Worm (Caenorhabditis elegans) whole organism, mixed stage, embryonic: ENCODE data around the gene F12A10.6.

Source experiments
- M03D4.4 ChIP-seq: sonication (generic microtip); optimal IDR thresholded peaks from 2 replicates; lab custom pipeline; 2017; ENCODE audit warnings: mild to moderate bottlenecking, missing genetic modification characterization, missing compliant biosample characterization
- bed-3 ChIP-seq: fragments of 200-800 bp; sonication (Bioruptor generic); optimal IDR thresholded peaks from 3 replicates; lab custom pipeline; 2018; ENCODE audit warnings: mild to moderate bottlenecking, missing genetic modification characterization, moderate library complexity, missing compliant biosample characterization
- blmp-1 ChIP-seq: fragments of 150-350 bp; optimal IDR thresholded peaks from 2 replicates; lab custom pipeline; 2014; ENCODE audit warnings: missing biosample characterization, missing genetic modification characterization
- ceh-39 ChIP-seq: fragments of 150-350 bp; optimal IDR thresholded peaks from 2 replicates; lab custom pipeline; 2014; ENCODE audit warnings: missing biosample characterization, missing genetic modification characterization
- ceh-43 ChIP-seq: fragments of 200-800 bp; sonication (Bioruptor generic); optimal IDR thresholded peaks from 2 replicates; lab custom pipeline; 2018; ENCODE audit warnings: mild to moderate bottlenecking, missing genetic modification characterization, moderate library complexity, missing compliant biosample characterization
- ces-1 ChIP-seq: fragments of 150-350 bp; optimal IDR thresholded peaks from 2 replicates; lab custom pipeline; 2014; ENCODE audit warnings: missing biosample characterization, missing genetic modification reagents, missing genetic modification characterization
- cnd-1 ChIP-seq: fragments of 200-800 bp; sonication (Bioruptor generic); optimal IDR thresholded peaks from 2 replicates; lab custom pipeline; 2018; ENCODE audit warnings: mild to moderate bottlenecking, missing genetic modification characterization, missing compliant biosample characterization
- drap-1 ChIP-seq: fragments of 200-800 bp; sonication (Bioruptor generic); optimal IDR thresholded peaks from 3 replicates; lab custom pipeline; 2018; ENCODE audit warnings: mild to moderate bottlenecking, missing genetic modification characterization, missing compliant biosample characterization
- elt-1 ChIP-seq: sonication (generic microtip); optimal IDR thresholded peaks from 2 replicates; lab custom pipeline; 2017; ENCODE audit warnings: missing genetic modification characterization, mild to moderate bottlenecking, missing compliant biosample characterization, antibody characterized with exemption, moderate library complexity, borderline replicate concordance; ENCODE audit not compliant: insufficient read depth
- elt-3 ChIP-seq: fragments of 150-350 bp; optimal IDR thresholded peaks from 2 replicates; lab custom pipeline; 2014; ENCODE audit warnings: missing biosample characterization, missing genetic modification characterization
- flh-1 ChIP-seq: fragments of 200-800 bp; sonication (Bioruptor generic); optimal IDR thresholded peaks from 2 replicates; lab custom pipeline; 2018; ENCODE audit warnings: mild to moderate bottlenecking, missing genetic modification characterization, moderate library complexity, missing compliant biosample characterization
- ham-2 ChIP-seq: fragments of 200-800 bp; sonication (Bioruptor generic); optimal IDR thresholded peaks from 2 replicates; lab custom pipeline; 2018; ENCODE audit warnings: mild to moderate bottlenecking, missing genetic modification characterization, missing compliant biosample characterization
- hlh-1 ChIP-seq: fragments of 150-350 bp; optimal IDR thresholded peaks from 2 replicates; lab custom pipeline; 2014; ENCODE audit warnings: missing biosample characterization, missing genetic modification reagents, missing genetic modification characterization
- lin-13 ChIP-seq: fragments of 150-350 bp; optimal IDR thresholded peaks from 2 replicates; lab custom pipeline; 2014; ENCODE audit warnings: missing biosample characterization, missing genetic modification characterization
- lin-32 ChIP-seq: fragments of 200-800 bp; sonication (Bioruptor generic); optimal IDR thresholded peaks from 2 replicates; lab custom pipeline; 2018; ENCODE audit warnings: mild to moderate bottlenecking, missing genetic modification characterization, missing compliant biosample characterization
- lsy-2 ChIP-seq: fragments of 150-350 bp; optimal IDR thresholded peaks from 2 replicates; lab custom pipeline; 2014; ENCODE audit warnings: missing biosample characterization, missing genetic modification characterization
- mab-5 ChIP-seq: fragments of 150-350 bp; optimal IDR thresholded peaks from 2 replicates; lab custom pipeline; 2014; ENCODE audit warnings: missing biosample characterization, missing genetic modification characterization
- mep-1 ChIP-seq: fragments of 150-350 bp; optimal IDR thresholded peaks from 2 replicates; lab custom pipeline; 2017; ENCODE audit warnings: missing biosample characterization, missing genetic modification reagents, missing genetic modification characterization, inconsistent platforms
- mls-2 ChIP-seq: sonication (generic microtip); optimal IDR thresholded peaks from 2 replicates; lab custom pipeline; 2016; ENCODE audit warnings: mild to moderate bottlenecking, missing genetic modification characterization, moderate library complexity, missing compliant biosample characterization
- nhr-12 ChIP-seq: fragments of 150-350 bp; optimal IDR thresholded peaks from 2 replicates; lab custom pipeline; 2014; ENCODE audit warnings: missing biosample characterization, missing genetic modification characterization
- nhr-2 ChIP-seq: fragments of 150-350 bp; optimal IDR thresholded peaks from 2 replicates; lab custom pipeline; 2014; ENCODE audit warnings: missing biosample characterization, missing genetic modification characterization
- nhr-237 ChIP-seq: fragments of 150-350 bp; optimal IDR thresholded peaks from 2 replicates; lab custom pipeline; 2014; ENCODE audit warnings: missing biosample characterization, missing genetic modification characterization
- nhr-28 ChIP-seq: fragments of 150-350 bp; optimal IDR thresholded peaks from 2 replicates; lab custom pipeline; 2014; ENCODE audit warnings: missing biosample characterization, missing genetic modification characterization
- nhr-76 ChIP-seq: sonication (generic microtip); optimal IDR thresholded peaks from 2 replicates; lab custom pipeline; 2017; ENCODE audit warnings: missing biosample characterization, missing genetic modification characterization
- pha-4 ChIP-seq: fragments of 150-350 bp; optimal IDR thresholded peaks from 2 replicates; lab custom pipeline; 2018; ENCODE audit warnings: missing biosample characterization, missing genetic modification reagents, missing genetic modification characterization
- sem-2 ChIP-seq: fragments of 200-800 bp; sonication (Bioruptor generic); optimal IDR thresholded peaks from 2 replicates; lab custom pipeline; 2018; ENCODE audit warnings: mild to moderate bottlenecking, missing genetic modification characterization, missing compliant biosample characterization
- snpc-4 ChIP-seq: fragments of 150-350 bp; optimal IDR thresholded peaks from 2 replicates; lab custom pipeline; 2014; ENCODE audit warnings: missing biosample characterization, missing genetic modification characterization
- sptf-1 ChIP-seq: sonication (generic microtip); optimal IDR thresholded peaks from 2 replicates; lab custom pipeline; 2017; ENCODE audit warnings: mild to moderate bottlenecking, missing genetic modification characterization, moderate library complexity, missing compliant biosample characterization
- tbx-8 ChIP-seq: fragments of 200-800 bp; sonication (Bioruptor generic); optimal IDR thresholded peaks from 2 replicates; lab custom pipeline; 2018; ENCODE audit warnings: mild to moderate bottlenecking, missing genetic modification characterization, moderate library complexity, missing compliant biosample characterization
- unc-120 ChIP-seq: sonication (generic microtip); optimal IDR thresholded peaks from 2 replicates; lab custom pipeline; 2017; ENCODE audit warnings: missing genetic modification characterization, missing compliant biosample characterization; ENCODE audit not compliant: poor library complexity, severe bottlenecking
- unc-39 ChIP-seq: fragments of 150-350 bp; optimal IDR thresholded peaks from 2 replicates; lab custom pipeline; 2014; ENCODE audit warnings: missing biosample characterization, missing genetic modification characterization
- unc-62 ChIP-seq: fragments of 150-350 bp; optimal IDR thresholded peaks from 2 replicates; lab custom pipeline; 2014; ENCODE audit warnings: missing biosample characterization, missing genetic modification reagents, missing genetic modification characterization
- ztf-11 ChIP-seq: fragments of 150-350 bp; optimal IDR thresholded peaks from 2 replicates; lab custom pipeline; 2014; ENCODE audit warnings: missing biosample characterization, missing genetic modification characterization

The F12A10.6 gene

ce11 chrII:5500986-5501657, 6.8 kb upstream of the F12A10.6 start, which contains the start of gene F12A10.8:
Gene F12A10.8, minus strand, starts transcription at chrII:5501064.
- no peak for TF ChIP-seq ham-2
- TF ChIP-seq ces-1 (GFP tag; lab: Kevin White, UChicago): peak; percentile 89
- peak; percentile 52 for TF ChIP-seq elt-1 (tag; lab: Kevin White, UChicago)

ce11 chrII:5500470-5500869, 6.2 kb upstream of the F12A10.6 start, which contains the start of gene fzy-1:
Gene fzy-1, plus strand, starts transcription at chrII:5500770.
- TF ChIP-seq ham-2 (no peak), flh-1 (GFP tag; lab: Kevin White, UChicago) (no peak), hlh-1 (no peak), ceh-39 (tag; lab: Kevin White, UChicago) (no peak), lin-13 (tag; lab: Kevin White, UChicago) (no peak), sptf-1 (no peak), elt-3 (no peak), nhr-2 (tag; lab: Kevin White, UChicago) (no peak), nhr-12 (tag; lab: Kevin White, UChicago) (no peak), cnd-1 (no peak), mls-2 (no peak), nhr-76 (tag; lab: Kevin White, UChicago) (no peak), unc-120 (tag; lab: Kevin White, UChicago) (no peak), ceh-43 (no peak), lin-32 (GFP tag; lab: Kevin White, UChicago) (no peak), ztf-11 (no peak), ces-1 (GFP tag; lab: Kevin White, UChicago) (no peak), mab-5 (tag; lab: Kevin White, UChicago) (no peak), sem-2 (GFP tag; lab: Kevin White, UChicago) (no peak)

ce11 chrII:5498156-5498739, 3.9 kb upstream of the F12A10.6 start, which contains the start of the genes suex-1 and F12A10.9:
Gene suex-1, minus strand, starts transcription at chrII:5498256.
Gene F12A10.9, plus strand, starts transcription at chrII:5498689.
- TF ChIP-seq lsy-2 (tag; lab: Kevin White, UChicago): no peak
- TF ChIP-seq sptf-1: no peak
- no peak for TF ChIP-seq ceh-43
- no peak for TF ChIP-seq unc-120 (tag; lab: Kevin White, UChicago)
- TF ChIP-seq sem-2 (GFP tag; lab: Kevin White, UChicago): no peak
- no peak for TF ChIP-seq unc-62 (GFP tag; lab: Kevin White, UChicago)
- TF ChIP-seq drap-1 (GFP tag; lab: Kevin White, UChicago): no peak
- TF ChIP-seq hlh-1: no peak
- TF ChIP-seq, all 35 proteins: peak for 0

- TF ChIP-seq flh-1 (GFP tag; lab: Kevin White, UChicago): no peak
Measured at ce11 chrII:5497541-5497940, 3.2 kb upstream of the F12A10.6 start.

- TF ChIP-seq nhr-28 (tag; lab: Kevin White, UChicago) (no peak), nhr-12 (tag; lab: Kevin White, UChicago) (no peak), lsy-2 (tag; lab: Kevin White, UChicago) (no peak), M03D4.4 (no peak), mep-1 (tag; lab: Kevin White, UChicago) (no peak)
- TF ChIP-seq, all 35 proteins: peak for 0
Measured at ce11 chrII:5496375-5496774, 2.1 kb upstream of the F12A10.6 start, which contains the start of gene F12A10.1. Gene F12A10.1, plus strand, starts transcription at chrII:5496540.

- no peak for TF ChIP-seq unc-39 (tag; lab: Kevin White, UChicago)
- TF ChIP-seq lsy-2 (tag; lab: Kevin White, UChicago): no peak
- no peak for TF ChIP-seq pha-4
- TF ChIP-seq ces-1 (GFP tag; lab: Kevin White, UChicago): no peak
- TF ChIP-seq mep-1 (tag; lab: Kevin White, UChicago): no peak
- TF ChIP-seq nhr-28 (tag; lab: Kevin White, UChicago): no peak
- TF ChIP-seq sem-2 (GFP tag; lab: Kevin White, UChicago): no peak
- TF ChIP-seq snpc-4: no peak
- TF ChIP-seq nhr-237 (tag; lab: Kevin White, UChicago): no peak
- no peak for TF ChIP-seq tbx-8 (GFP tag; lab: Kevin White, UChicago)
- TF ChIP-seq flh-1 (GFP tag; lab: Kevin White, UChicago): no peak
- TF ChIP-seq blmp-1 (tag; lab: Kevin White, UChicago): no peak
- TF ChIP-seq hlh-1: no peak
- no peak for TF ChIP-seq elt-1 (tag; lab: Kevin White, UChicago)
- no peak for TF ChIP-seq lin-32 (GFP tag; lab: Kevin White, UChicago)
- no peak for TF ChIP-seq bed-3
- TF ChIP-seq cnd-1: no peak
- TF ChIP-seq unc-120 (tag; lab: Kevin White, UChicago): no peak
Measured at ce11 chrII:5487844-5488243, 6.5 kb downstream of the F12A10.6 start, which contains the start of gene nep-5. Gene nep-5, plus strand, starts transcription at chrII:5488144.
